Worm (Caenorhabditis elegans): ENCODE measurements around the gene fan-1.

The fan-1 gene

ce11 chrIV:6554865-6555264 lies 6.4 kb downstream of the fan-1 start (continued):
- TF ChIP-seq tlp-1 (tag; optimal IDR thresholded peaks at IDR 0.05), result no peak
- TF ChIP-seq alr-1 (tag; optimal IDR thresholded peaks at IDR 0.05; ENCODE audit: borderline replicate concordance), result no peak
- no peak for TF ChIP-seq nhr-28 (tag; optimal IDR thresholded peaks at IDR 0.05)
- TF ChIP-seq nhr-11 (tag; optimal IDR thresholded peaks at IDR 0.05), result no peak
- TF ChIP-seq C34B4.2 (tag; optimal IDR thresholded peaks at IDR 0.05), result no peak
- no peak for TF ChIP-seq fos-1 (tag; optimal IDR thresholded peaks at IDR 0.05)
- peak in 5 of 6 experiments; percentile 54 to 94 (median 92) for TF ChIP-seq elt-3 (tag; optimal IDR thresholded peaks at IDR 0.05)
- TF ChIP-seq fkh-8 (tag; optimal IDR thresholded peaks at IDR 0.05), result no peak
- TF ChIP-seq hlh-17 (GFP tag; optimal IDR thresholded peaks at IDR 0.05; ENCODE audit: borderline replicate concordance), result no peak
- no peak for TF ChIP-seq isw-1 (GFP tag; IDR thresholded peaks at IDR 0.05)
- TF ChIP-seq dpl-1 (GFP tag; optimal IDR thresholded peaks at IDR 0.05), result peak in 1 of 3 experiments; percentile 6

- TF ChIP-seq efl-1 (optimal IDR thresholded peaks at IDR 0.05), result peak; percentile 80 to 85
- peak; percentile 81 to 94 for TF ChIP-seq efl-1 (GFP tag; optimal IDR thresholded peaks at IDR 0.05 in 1 of 2)
- TF ChIP-seq C34B4.2 (tag; optimal IDR thresholded peaks at IDR 0.05), result no peak
- TF ChIP-seq aly-2 (tag; optimal IDR thresholded peaks at IDR 0.05), result no peak
- no peak for TF ChIP-seq fos-1 (tag; optimal IDR thresholded peaks at IDR 0.05)
- TF ChIP-seq nhr-20 (tag; optimal IDR thresholded peaks at IDR 0.05), result peak; percentile 76
- peak; percentile 19 for TF ChIP-seq irx-1 (tag; optimal IDR thresholded peaks at IDR 0.05)
- TF ChIP-seq nhr-237 (tag; optimal IDR thresholded peaks at IDR 0.05), result no peak
- TF ChIP-seq zip-4 (GFP tag; optimal IDR thresholded peaks at IDR 0.05), result peak; percentile 63
- no peak for TF ChIP-seq pag-3 (tag; optimal IDR thresholded peaks at IDR 0.05; ENCODE audit: borderline replicate concordance, insufficient read depth)
- TF ChIP-seq sup-37 (GFP tag; optimal IDR thresholded peaks at IDR 0.05), result peak; percentile 18
- no peak for TF ChIP-seq ztf-11 (tag; optimal IDR thresholded peaks at IDR 0.05)
- TF ChIP-seq zag-1 (tag; optimal IDR thresholded peaks at IDR 0.05), result no peak
- TF ChIP-seq ceh-90 (tag; optimal IDR thresholded peaks at IDR 0.05), result no peak
- no peak for TF ChIP-seq aha-1 (tag; optimal IDR thresholded peaks at IDR 0.05)
- TF ChIP-seq sox-4 (tag; optimal IDR thresholded peaks at IDR 0.05), result no peak
- TF ChIP-seq mdl-1 (tag; optimal IDR thresholded peaks at IDR 0.05), result peak in 1 of 2 experiments; percentile 74
- peak; percentile 60 for TF ChIP-seq fkh-8 (tag; optimal IDR thresholded peaks at IDR 0.05)
- TF ChIP-seq Y116A8C.19 (tag; optimal IDR thresholded peaks at IDR 0.05; ENCODE audit: borderline replicate concordance), result no peak
- no peak for TF ChIP-seq nhr-77 (tag; optimal IDR thresholded peaks at IDR 0.05)
- TF ChIP-seq vab-15 (tag; optimal IDR thresholded peaks at IDR 0.05), result no peak
- TF ChIP-seq elt-3 (tag; optimal IDR thresholded peaks at IDR 0.05), result peak in 1 of 6 experiments; percentile 28
- TF ChIP-seq ets-5 (GFP tag; IDR thresholded peaks at IDR 0.05), result no peak
- TF ChIP-seq grh-1 (GFP tag; IDR thresholded peaks at IDR 0.05), result no peak
- peak; percentile 27; the same call in 1 of the 2 replicates for TF ChIP-seq isw-1 (GFP tag; IDR thresholded peaks at IDR 0.05)
- TF ChIP-seq ama-1 (optimal IDR thresholded peaks at IDR 0.05), result no peak
- TF ChIP-seq egl-13 (tag; optimal IDR thresholded peaks at IDR 0.05), result no peak
- peak; percentile 50 for TF ChIP-seq nhr-90 (tag; optimal IDR thresholded peaks at IDR 0.05; ENCODE audit: poor library complexity)
- TF ChIP-seq fkh-4 (tag; optimal IDR thresholded peaks at IDR 0.05; ENCODE audit: borderline replicate concordance), result no peak
- no peak for TF ChIP-seq ceh-88 (GFP tag; IDR thresholded peaks at IDR 0.05)
- no peak for TF ChIP-seq hlh-4 (tag; optimal IDR thresholded peaks at IDR 0.05)
- TF ChIP-seq hpl-2 (GFP tag; optimal IDR thresholded peaks at IDR 0.05), result no peak
- TF ChIP-seq pqm-1 (tag; optimal IDR thresholded peaks at IDR 0.05), result no peak
- no peak for TF ChIP-seq hlh-17 (GFP tag; optimal IDR thresholded peaks at IDR 0.05; ENCODE audit: borderline replicate concordance)
- no peak for TF ChIP-seq ceh-8 (GFP tag; optimal IDR thresholded peaks at IDR 0.05)
- TF ChIP-seq tbx-2 (tag; optimal IDR thresholded peaks at IDR 0.05), result no peak
- no peak for TF ChIP-seq nhr-84 (tag; optimal IDR thresholded peaks at IDR 0.05)
- no peak for TF ChIP-seq xbp-1 (tag; optimal IDR thresholded peaks at IDR 0.05)
- no peak for TF ChIP-seq unc-98 (GFP tag; IDR thresholded peaks at IDR 0.05)
- TF ChIP-seq snpc-4 (tag; optimal IDR thresholded peaks at IDR 0.05), result no peak
- TF ChIP-seq nhr-47 (tag; optimal IDR thresholded peaks at IDR 0.05), result peak; percentile 50
- TF ChIP-seq blmp-1 (tag; optimal IDR thresholded peaks at IDR 0.05), result peak; percentile 40
- no peak for TF ChIP-seq pax-3 (tag; optimal IDR thresholded peaks at IDR 0.05)
These were observed 7.2 kb downstream of the fan-1 start, which contains the start of gene paqr-1 for ce11 chrIV:6555388-6556330. Gene paqr-1 (minus strand): TSS chrIV:6555438.
